Worm (Caenorhabditis elegans) whole organism, mixed stage, embryonic: ENCODE measurements around the gene T18D3.6.

Source experiments
- M03D4.4 ChIP-seq: sonication (generic microtip); optimal IDR thresholded peaks from 2 replicates; lab custom pipeline; 2017; ENCODE audit warnings: mild to moderate bottlenecking, missing genetic modification characterization, missing compliant biosample characterization
- bed-3 ChIP-seq: fragments of 200-800 bp; sonication (Bioruptor generic); optimal IDR thresholded peaks from 3 replicates; lab custom pipeline; 2018; ENCODE audit warnings: mild to moderate bottlenecking, missing genetic modification characterization, moderate library complexity, missing compliant biosample characterization
- blmp-1 ChIP-seq: fragments of 150-350 bp; optimal IDR thresholded peaks from 2 replicates; lab custom pipeline; 2014; ENCODE audit warnings: missing biosample characterization, missing genetic modification characterization
- ceh-39 ChIP-seq: fragments of 150-350 bp; optimal IDR thresholded peaks from 2 replicates; lab custom pipeline; 2014; ENCODE audit warnings: missing biosample characterization, missing genetic modification characterization
- ceh-43 ChIP-seq: fragments of 200-800 bp; sonication (Bioruptor generic); optimal IDR thresholded peaks from 2 replicates; lab custom pipeline; 2018; ENCODE audit warnings: mild to moderate bottlenecking, missing genetic modification characterization, moderate library complexity, missing compliant biosample characterization
- ceh-83 ChIP-seq: fragments of 200-800 bp; sonication (Bioruptor generic); optimal IDR thresholded peaks from 2 replicates; lab custom pipeline; 2018; ENCODE audit warnings: mild to moderate bottlenecking, missing genetic modification characterization, missing compliant biosample characterization
- ces-1 ChIP-seq: fragments of 150-350 bp; optimal IDR thresholded peaks from 2 replicates; lab custom pipeline; 2014; ENCODE audit warnings: missing biosample characterization, missing genetic modification reagents, missing genetic modification characterization
- cnd-1 ChIP-seq: fragments of 200-800 bp; sonication (Bioruptor generic); optimal IDR thresholded peaks from 2 replicates; lab custom pipeline; 2018; ENCODE audit warnings: mild to moderate bottlenecking, missing genetic modification characterization, missing compliant biosample characterization
- drap-1 ChIP-seq: fragments of 200-800 bp; sonication (Bioruptor generic); optimal IDR thresholded peaks from 3 replicates; lab custom pipeline; 2018; ENCODE audit warnings: mild to moderate bottlenecking, missing genetic modification characterization, missing compliant biosample characterization
- elt-1 ChIP-seq: sonication (generic microtip); optimal IDR thresholded peaks from 2 replicates; lab custom pipeline; 2017; ENCODE audit warnings: missing genetic modification characterization, mild to moderate bottlenecking, missing compliant biosample characterization, antibody characterized with exemption, moderate library complexity, borderline replicate concordance; ENCODE audit not compliant: insufficient read depth
- elt-3 ChIP-seq: fragments of 150-350 bp; optimal IDR thresholded peaks from 2 replicates; lab custom pipeline; 2014; ENCODE audit warnings: missing biosample characterization, missing genetic modification characterization
- flh-1 ChIP-seq: fragments of 200-800 bp; sonication (Bioruptor generic); optimal IDR thresholded peaks from 2 replicates; lab custom pipeline; 2018; ENCODE audit warnings: mild to moderate bottlenecking, missing genetic modification characterization, moderate library complexity, missing compliant biosample characterization
- ham-2 ChIP-seq: fragments of 200-800 bp; sonication (Bioruptor generic); optimal IDR thresholded peaks from 2 replicates; lab custom pipeline; 2018; ENCODE audit warnings: mild to moderate bottlenecking, missing genetic modification characterization, missing compliant biosample characterization
- hlh-1 ChIP-seq: fragments of 150-350 bp; optimal IDR thresholded peaks from 2 replicates; lab custom pipeline; 2014; ENCODE audit warnings: missing biosample characterization, missing genetic modification reagents, missing genetic modification characterization
- lin-13 ChIP-seq: fragments of 150-350 bp; optimal IDR thresholded peaks from 2 replicates; lab custom pipeline; 2014; ENCODE audit warnings: missing biosample characterization, missing genetic modification characterization
- lin-32 ChIP-seq: fragments of 200-800 bp; sonication (Bioruptor generic); optimal IDR thresholded peaks from 2 replicates; lab custom pipeline; 2018; ENCODE audit warnings: mild to moderate bottlenecking, missing genetic modification characterization, missing compliant biosample characterization
- lsy-2 ChIP-seq: fragments of 150-350 bp; optimal IDR thresholded peaks from 2 replicates; lab custom pipeline; 2014; ENCODE audit warnings: missing biosample characterization, missing genetic modification characterization
- mab-5 ChIP-seq: fragments of 150-350 bp; optimal IDR thresholded peaks from 2 replicates; lab custom pipeline; 2014; ENCODE audit warnings: missing biosample characterization, missing genetic modification characterization
- mep-1 ChIP-seq: fragments of 150-350 bp; optimal IDR thresholded peaks from 2 replicates; lab custom pipeline; 2017; ENCODE audit warnings: missing biosample characterization, missing genetic modification reagents, missing genetic modification characterization, inconsistent platforms
- mls-2 ChIP-seq: sonication (generic microtip); optimal IDR thresholded peaks from 2 replicates; lab custom pipeline; 2016; ENCODE audit warnings: mild to moderate bottlenecking, missing genetic modification characterization, moderate library complexity, missing compliant biosample characterization
- nhr-2 ChIP-seq: fragments of 150-350 bp; optimal IDR thresholded peaks from 2 replicates; lab custom pipeline; 2014; ENCODE audit warnings: missing biosample characterization, missing genetic modification characterization
- nhr-237 ChIP-seq: fragments of 150-350 bp; optimal IDR thresholded peaks from 2 replicates; lab custom pipeline; 2014; ENCODE audit warnings: missing biosample characterization, missing genetic modification characterization
- nhr-28 ChIP-seq: fragments of 150-350 bp; optimal IDR thresholded peaks from 2 replicates; lab custom pipeline; 2014; ENCODE audit warnings: missing biosample characterization, missing genetic modification characterization
- nhr-76 ChIP-seq: sonication (generic microtip); optimal IDR thresholded peaks from 2 replicates; lab custom pipeline; 2017; ENCODE audit warnings: missing biosample characterization, missing genetic modification characterization
- pha-4 ChIP-seq: fragments of 150-350 bp; optimal IDR thresholded peaks from 2 replicates; lab custom pipeline; 2018; ENCODE audit warnings: missing biosample characterization, missing genetic modification reagents, missing genetic modification characterization
- snpc-4 ChIP-seq: fragments of 150-350 bp; optimal IDR thresholded peaks from 2 replicates; lab custom pipeline; 2014; ENCODE audit warnings: missing biosample characterization, missing genetic modification characterization
- sptf-1 ChIP-seq: sonication (generic microtip); optimal IDR thresholded peaks from 2 replicates; lab custom pipeline; 2017; ENCODE audit warnings: mild to moderate bottlenecking, missing genetic modification characterization, moderate library complexity, missing compliant biosample characterization
- tbx-8 ChIP-seq: fragments of 200-800 bp; sonication (Bioruptor generic); optimal IDR thresholded peaks from 2 replicates; lab custom pipeline; 2018; ENCODE audit warnings: mild to moderate bottlenecking, missing genetic modification characterization, moderate library complexity, missing compliant biosample characterization
- unc-120 ChIP-seq: sonication (generic microtip); optimal IDR thresholded peaks from 2 replicates; lab custom pipeline; 2017; ENCODE audit warnings: missing genetic modification characterization, missing compliant biosample characterization; ENCODE audit not compliant: poor library complexity, severe bottlenecking
- unc-39 ChIP-seq: fragments of 150-350 bp; optimal IDR thresholded peaks from 2 replicates; lab custom pipeline; 2014; ENCODE audit warnings: missing biosample characterization, missing genetic modification characterization
- unc-62 ChIP-seq: fragments of 150-350 bp; optimal IDR thresholded peaks from 2 replicates; lab custom pipeline; 2014; ENCODE audit warnings: missing biosample characterization, missing genetic modification reagents, missing genetic modification characterization
- zip-8 ChIP-seq: fragments of 150-350 bp; optimal IDR thresholded peaks from 2 replicates; lab custom pipeline; 2014; ENCODE audit warnings: missing biosample characterization, missing genetic modification characterization
- ztf-11 ChIP-seq: fragments of 150-350 bp; optimal IDR thresholded peaks from 2 replicates; lab custom pipeline; 2014; ENCODE audit warnings: missing biosample characterization, missing genetic modification characterization

The T18D3.6 gene

ce11 chrX:12449262-12449942 lies at the start of gene T18D3.6:
TSS of gene T18D3.6 (plus strand) at chrX:12449892.
- TF ChIP-seq snpc-4 (no peak), nhr-28 (tag; lab: Kevin White, UChicago) (no peak), sptf-1 (tag; lab: Kevin White, UChicago) (no peak), lin-13 (tag; lab: Kevin White, UChicago) (no peak), pha-4 (tag; lab: Kevin White, UChicago) (no peak), tbx-8 (GFP tag; lab: Kevin White, UChicago) (no peak), ceh-39 (tag; lab: Kevin White, UChicago) (no peak), elt-1 (tag; lab: Kevin White, UChicago) (no peak), ceh-83 (GFP tag; lab: Kevin White, UChicago) (no peak), flh-1 (GFP tag; lab: Kevin White, UChicago) (no peak), elt-3 (tag; lab: Kevin White, UChicago) (no peak), mep-1 (tag; lab: Kevin White, UChicago) (no peak), unc-62 (GFP tag; lab: Kevin White, UChicago) (no peak), nhr-237 (tag; lab: Kevin White, UChicago) (no peak), unc-120 (tag; lab: Kevin White, UChicago) (no peak), lin-32 (GFP tag; lab: Kevin White, UChicago) (no peak), nhr-2 (tag; lab: Kevin White, UChicago) (no peak), nhr-76 (tag; lab: Kevin White, UChicago) (no peak)

DNA sequence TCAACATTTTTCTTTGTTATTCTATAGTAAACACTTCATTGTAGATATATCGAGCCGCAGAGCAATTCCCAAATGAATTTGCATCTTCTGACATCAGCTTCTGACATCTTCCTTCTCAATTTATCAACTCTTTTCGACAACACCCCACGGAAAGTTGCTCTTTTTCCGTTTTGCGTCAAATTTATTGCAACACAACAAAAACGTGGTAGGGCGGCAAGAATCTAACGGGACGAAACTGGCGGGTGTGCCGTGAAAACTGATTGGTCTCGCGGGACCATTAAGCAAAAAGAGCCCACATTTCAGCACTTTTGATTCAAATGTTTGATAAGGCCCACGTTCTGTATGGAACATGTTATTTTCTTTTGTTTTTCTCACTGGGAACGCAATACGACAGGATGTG lies 45.0 kb upstream of the T18D3.6 start:
- TF ChIP-seq drap-1 (GFP tag; lab: Kevin White, UChicago) (no peak), lsy-2 (tag; lab: Kevin White, UChicago) (no peak), unc-62 (GFP tag; lab: Kevin White, UChicago) (peak; percentile 54)

DNA sequence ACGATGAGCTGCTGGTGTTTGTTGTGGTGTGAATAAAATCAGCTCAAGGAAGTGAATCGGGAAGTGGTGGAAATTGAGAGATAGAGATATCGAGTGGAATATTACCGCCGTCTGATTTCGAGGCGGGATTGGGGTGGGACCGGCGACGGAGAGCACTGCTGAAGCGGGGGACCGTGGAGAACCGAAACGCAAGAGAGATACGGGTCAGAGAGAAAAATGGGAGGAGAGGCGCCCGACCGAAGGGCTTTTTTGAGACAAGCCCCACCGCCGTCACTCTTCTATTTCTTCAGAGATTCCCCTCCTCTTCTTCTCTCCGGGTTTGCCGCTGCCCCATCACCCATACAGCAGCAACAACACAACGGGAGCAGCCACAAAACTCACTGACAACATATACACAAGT lies 43.7 kb upstream of the T18D3.6 start:
- TF ChIP-seq zip-8 (no peak), ceh-39 (tag; lab: Kevin White, UChicago) (no peak), sptf-1 (tag; lab: Kevin White, UChicago) (no peak), ham-2 (GFP tag; lab: Kevin White, UChicago) (no peak), nhr-28 (tag; lab: Kevin White, UChicago) (no peak), unc-62 (GFP tag; lab: Kevin White, UChicago) (no peak), bed-3 (no peak), ztf-11 (tag; lab: Kevin White, UChicago) (no peak)

- no peak for TF ChIP-seq elt-1 (tag; lab: Kevin White, UChicago)
- no peak for TF ChIP-seq mls-2 (tag; lab: Kevin White, UChicago)
- TF ChIP-seq blmp-1 (tag; lab: Kevin White, UChicago) = no peak
- no peak for TF ChIP-seq drap-1 (GFP tag; lab: Kevin White, UChicago)
- TF ChIP-seq hlh-1 = no peak
- no peak for TF ChIP-seq lin-13 (tag; lab: Kevin White, UChicago)
- TF ChIP-seq pha-4 (tag; lab: Kevin White, UChicago) = no peak
- no peak for TF ChIP-seq unc-62 (GFP tag; lab: Kevin White, UChicago)
Observed at ce11 chrX:12406592-12406991, 43.1 kb upstream of the T18D3.6 start.

DNA sequence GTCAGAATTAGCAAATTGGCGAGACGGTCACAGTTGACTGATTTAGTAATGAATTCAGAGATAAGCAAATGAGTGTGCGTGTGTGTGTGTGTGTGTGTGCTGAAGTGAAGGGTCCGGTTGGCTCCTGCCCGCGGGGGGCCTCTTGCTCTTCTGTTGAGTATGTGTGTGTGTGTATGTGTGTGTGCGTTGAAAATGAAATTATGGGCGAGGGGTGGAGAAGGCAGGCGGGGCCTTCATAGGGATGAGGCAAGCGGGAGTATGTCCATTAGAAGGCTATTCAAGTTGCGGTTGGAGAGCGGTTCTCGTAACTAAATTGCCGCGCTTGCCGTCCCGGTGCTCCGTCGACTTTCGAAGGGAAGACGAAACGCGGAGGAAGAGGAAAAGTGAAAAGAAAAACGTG lies 42.4 kb upstream of the T18D3.6 start:
- TF ChIP-seq ceh-83 (GFP tag; lab: Kevin White, UChicago) (no peak), sptf-1 (tag; lab: Kevin White, UChicago) (peak; percentile 71), lsy-2 (tag; lab: Kevin White, UChicago) (no peak), unc-39 (tag; lab: Kevin White, UChicago) (no peak), pha-4 (tag; lab: Kevin White, UChicago) (no peak), ztf-11 (tag; lab: Kevin White, UChicago) (no peak), lin-13 (tag; lab: Kevin White, UChicago) (no peak), mls-2 (tag; lab: Kevin White, UChicago) (peak; percentile 33), zip-8 (no peak), ceh-39 (tag; lab: Kevin White, UChicago) (no peak), unc-120 (tag; lab: Kevin White, UChicago) (peak; percentile 32), ces-1 (GFP tag; lab: Kevin White, UChicago) (peak; percentile 98), elt-1 (tag; lab: Kevin White, UChicago) (no peak), ham-2 (GFP tag; lab: Kevin White, UChicago) (no peak), blmp-1 (tag; lab: Kevin White, UChicago) (no peak), drap-1 (GFP tag; lab: Kevin White, UChicago) (peak; percentile 62), cnd-1 (tag; lab: Kevin White, UChicago) (no peak), M03D4.4 (tag; lab: Kevin White, UChicago) (no peak), snpc-4 (no peak), ceh-43 (GFP tag; lab: Kevin White, UChicago) (no peak), nhr-28 (tag; lab: Kevin White, UChicago) (no peak), mab-5 (tag; lab: Kevin White, UChicago) (no peak), bed-3 (no peak), hlh-1 (no peak)
